Worm (Caenorhabditis elegans): ENCODE results near the gene cest-12.

DNA sequence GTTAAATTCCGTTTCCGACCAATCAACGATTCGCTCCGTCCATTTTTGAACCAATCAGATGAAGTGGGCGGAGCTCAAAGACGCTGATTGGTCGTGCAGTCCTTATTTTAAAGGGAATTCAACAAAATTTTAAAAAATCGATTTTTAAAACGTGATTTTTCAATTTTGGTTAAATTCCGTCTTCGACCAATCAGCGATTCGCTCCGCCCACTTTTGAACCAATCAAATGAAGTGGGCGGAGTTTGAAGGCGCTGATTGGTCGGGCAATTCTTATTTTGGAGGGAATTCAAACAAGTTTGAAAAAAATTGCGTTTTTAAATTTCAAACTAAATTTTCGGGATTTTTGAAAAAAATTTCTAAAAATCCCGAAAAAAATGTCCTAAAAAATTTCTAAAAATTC lies 46.2 kb upstream of the cest-12 start:
- TF ChIP-seq zfp-3 (GFP tag; conservative IDR thresholded peaks at IDR 0.05), result no peak
- no peak for TF ChIP-seq zag-1 (tag; optimal IDR thresholded peaks at IDR 0.05)
- no peak for TF ChIP-seq ctbp-1 (GFP tag; IDR thresholded peaks at IDR 0.05)
- no peak for TF ChIP-seq gei-8 (GFP tag; optimal IDR thresholded peaks at IDR 0.05)
- no peak for TF ChIP-seq fkh-10 (GFP tag; optimal IDR thresholded peaks at IDR 0.05)
- TF ChIP-seq snpc-4 (tag; optimal IDR thresholded peaks at IDR 0.05), result no peak
- TF ChIP-seq nhr-25 (tag; optimal IDR thresholded peaks at IDR 0.05; ENCODE audit: borderline replicate concordance, insufficient read depth), result no peak
- TF ChIP-seq dpl-1 (GFP tag; optimal IDR thresholded peaks at IDR 0.05), result no peak
- TF ChIP-seq cey-2 (tag; optimal IDR thresholded peaks at IDR 0.05; ENCODE audit: borderline replicate concordance, insufficient read depth), result no peak
- TF ChIP-seq nhr-237 (tag; optimal IDR thresholded peaks at IDR 0.05), result no peak
- TF ChIP-seq pha-4 (GFP tag; IDR thresholded peaks at IDR 0.05), result no peak
- no peak for TF ChIP-seq pha-4 (tag; optimal IDR thresholded peaks at IDR 0.05)
- no peak for TF ChIP-seq nhr-6 (tag; optimal IDR thresholded peaks at IDR 0.05)
- no peak for TF ChIP-seq dve-1 (tag; optimal IDR thresholded peaks at IDR 0.05; ENCODE audit: insufficient read depth)

All from whole organism, L4 larva.